Fruit fly (Drosophila melanogaster): ENCODE results near the gene PIG-K.

The PIG-K gene

DNA sequence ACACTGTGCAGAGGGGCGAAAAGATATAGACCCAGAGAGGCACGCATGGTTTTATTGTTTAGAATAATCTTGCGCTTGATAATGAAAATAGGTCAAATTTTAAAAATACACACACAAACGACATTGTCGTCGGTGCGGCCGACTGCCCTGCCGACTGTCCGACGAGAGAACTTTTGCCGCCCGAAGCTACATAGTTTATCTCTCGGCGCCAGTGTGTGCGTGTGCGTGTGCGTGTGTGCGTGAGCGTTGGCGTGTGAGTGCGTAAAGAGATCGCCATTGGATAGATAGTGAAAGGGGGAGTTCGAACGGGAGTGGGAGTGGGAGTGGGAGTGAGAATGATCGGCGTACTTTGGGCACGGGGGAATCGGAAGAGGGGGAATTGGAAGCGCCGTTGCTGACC, 13.5 kb downstream of the PIG-K start (continued):
- no peak for TF ChIP-seq CG16863 (GFP tag; optimal IDR thresholded peaks at IDR 0.05)
- TF ChIP-seq CG34376 (GFP tag; optimal IDR thresholded peaks at IDR 0.05), result peak; percentile 50
- no peak for TF ChIP-seq CG5953 (GFP tag; IDR thresholded peaks at IDR 0.05)
- TF ChIP-seq luna (GFP tag; optimal IDR thresholded peaks at IDR 0.05), result no peak
- no peak for TF ChIP-seq Fer3 (tag; optimal IDR thresholded peaks at IDR 0.05)
- no peak for TF ChIP-seq CkIIα-i1 (GFP tag; IDR thresholded peaks at IDR 0.05)
- no peak for TF ChIP-seq stwl (tag; optimal IDR thresholded peaks at IDR 0.05)
- TF ChIP-seq mirr (GFP tag; optimal IDR thresholded peaks at IDR 0.05), result peak; percentile 31
- TF ChIP-seq CG17612 (GFP tag; IDR thresholded peaks at IDR 0.05), result no peak
- TF ChIP-seq CG10959 (GFP tag; IDR thresholded peaks at IDR 0.05), result no peak
- no peak for TF ChIP-seq D19B (GFP tag; optimal IDR thresholded peaks at IDR 0.05)
- TF ChIP-seq HHEX (GFP tag; optimal IDR thresholded peaks at IDR 0.05), result no peak
- TF ChIP-seq CG14667 (GFP tag; IDR thresholded peaks at IDR 0.05), result no peak
- TF ChIP-seq pzg (GFP tag; optimal IDR thresholded peaks at IDR 0.05), result no peak
- no peak for TF ChIP-seq fd64A (GFP tag; optimal IDR thresholded peaks at IDR 0.05)
- no peak for TF ChIP-seq CG6765 (GFP tag; optimal IDR thresholded peaks at IDR 0.05)
- TF ChIP-seq ewg (GFP tag; optimal IDR thresholded peaks at IDR 0.05), result no peak
- no peak for TF ChIP-seq tin (GFP tag; optimal IDR thresholded peaks at IDR 0.05)
- no peak for TF ChIP-seq CG42726 (GFP tag; IDR thresholded peaks at IDR 0.05; ENCODE audit: partially characterized antibody)

DNA sequence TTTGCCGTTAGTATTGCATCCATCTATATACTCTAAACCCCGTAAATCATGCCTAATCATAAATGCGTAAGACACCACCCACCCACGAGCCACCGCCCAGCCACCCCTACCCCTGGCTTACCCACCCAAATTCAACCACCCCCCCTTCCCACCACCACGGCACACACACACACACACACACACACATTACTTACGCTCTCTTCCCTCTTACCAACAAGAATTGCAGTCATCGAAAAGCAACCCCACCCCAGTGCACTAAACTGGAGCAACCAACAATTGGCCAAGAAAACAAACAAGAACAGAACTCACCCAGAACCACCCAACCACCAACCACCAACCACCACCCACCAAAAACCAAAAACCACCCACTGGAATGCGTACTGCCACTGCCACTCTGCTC, 15.0 kb downstream of the PIG-K start:
- peak in 1 of 2 experiments; percentile 40 for TF ChIP-seq Dfd (GFP tag; optimal IDR thresholded peaks at IDR 0.05)
- no peak for TF ChIP-seq Gug (GFP tag; IDR thresholded peaks at IDR 0.05)
- TF ChIP-seq ham (GFP tag; IDR thresholded peaks at IDR 0.05), result no peak
- peak; percentile 44 for TF ChIP-seq Nf-YC (tag; optimal IDR thresholded peaks at IDR 0.05)
- no peak for TF ChIP-seq CG9727 (GFP tag; optimal IDR thresholded peaks at IDR 0.05)
- peak; percentile 61; the same call in 1 of the 2 replicates for TF ChIP-seq crol (GFP tag; IDR thresholded peaks at IDR 0.05)
- no peak for TF ChIP-seq onecut (GFP tag; IDR thresholded peaks at IDR 0.05)
- TF ChIP-seq cg (GFP tag; optimal IDR thresholded peaks at IDR 0.05), result peak; percentile 3
- TF ChIP-seq wek (GFP tag; optimal IDR thresholded peaks at IDR 0.05), result no peak
- no peak for TF ChIP-seq tin (GFP tag; optimal IDR thresholded peaks at IDR 0.05)
- TF ChIP-seq CG5180 (GFP tag; optimal IDR thresholded peaks at IDR 0.05), result no peak
- no peak for TF ChIP-seq HLH4C (GFP tag; IDR thresholded peaks at IDR 0.05; ENCODE audit: partially characterized antibody)
- no peak for TF ChIP-seq Nf-YA (GFP tag; IDR thresholded peaks at IDR 0.05)

DNA sequence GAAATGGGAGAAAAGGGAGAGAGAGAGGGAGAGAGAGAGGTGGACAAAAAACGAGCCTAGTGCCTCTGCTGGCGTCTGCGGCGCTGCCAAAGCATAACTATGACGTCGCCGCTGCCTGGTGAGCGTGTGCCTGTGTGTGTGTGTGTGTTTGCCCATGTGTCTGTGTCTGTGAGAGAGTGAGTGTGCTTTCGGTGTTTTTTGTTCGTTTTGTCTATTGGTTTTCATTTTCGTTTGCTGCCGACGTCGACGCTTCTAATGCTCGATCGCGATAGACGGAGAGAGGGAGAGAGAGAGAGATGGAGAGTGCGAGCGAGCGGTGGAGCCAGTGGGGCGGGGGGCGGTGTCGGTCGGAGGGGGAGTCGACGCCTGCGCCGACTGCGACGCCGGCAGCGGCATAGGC, 17.3 kb downstream of the PIG-K start:
- TF ChIP-seq Neu2 (GFP tag; optimal IDR thresholded peaks at IDR 0.05; ENCODE audit: borderline replicate concordance) (no peak), row (GFP tag; IDR thresholded peaks at IDR 0.05) (0 out of 3 replicates have a peak, but pooled peaks have one; percentile 11), chinmo (GFP tag; IDR thresholded peaks at IDR 0.05; ENCODE audit: partially characterized antibody) (0 out of 4 replicates have a peak, but pooled peaks have one; percentile 47), Drgx (GFP tag; IDR thresholded peaks at IDR 0.05) (peak; percentile 22; the same call in 1 of the 2 replicates), CG8359 (GFP tag; optimal IDR thresholded peaks at IDR 0.05; ENCODE audit: borderline replicate concordance) (no peak), crol (GFP tag; IDR thresholded peaks at IDR 0.05) (peak; percentile 98), lab (GFP tag; optimal IDR thresholded peaks at IDR 0.05) (peak; percentile 15), knrl (GFP tag; IDR thresholded peaks at IDR 0.05; ENCODE audit: partially characterized antibody) (no peak), Nf-YB (GFP tag; optimal IDR thresholded peaks at IDR 0.05) (peak; percentile 43), kni (GFP tag; optimal IDR thresholded peaks at IDR 0.05) (peak; percentile 32), sd (tag; optimal IDR thresholded peaks at IDR 0.05) (peak; percentile 12), CG10959 (GFP tag; IDR thresholded peaks at IDR 0.05) (no peak), Scr (GFP tag; IDR thresholded peaks at IDR 0.05; ENCODE audit: partially characterized antibody) (0 out of 2 replicates have a peak, but pooled peaks have one; percentile 10), run (tag; optimal IDR thresholded peaks at IDR 0.05) (no peak), bsh (GFP tag; optimal IDR thresholded peaks at IDR 0.05) (peak in 1 of 2 experiments; percentile 12), Blimp-1 (GFP tag; optimal IDR thresholded peaks at IDR 0.05) (peak; percentile 99), ato (GFP tag; IDR thresholded peaks at IDR 0.05; ENCODE audit: partially characterized antibody) (0 out of 2 replicates have a peak, but pooled peaks have one; percentile 37), CG33557 (GFP tag; optimal IDR thresholded peaks at IDR 0.05) (peak; percentile 18), sqz (GFP tag; optimal IDR thresholded peaks at IDR 0.05) (peak; percentile 71)
